Worm (Caenorhabditis elegans): ENCODE data around the gene ZC250.4.

- TF ChIP-seq lin-11 (tag; optimal IDR thresholded peaks at IDR 0.05) (no peak), rnt-1 (tag; optimal IDR thresholded peaks at IDR 0.05) (no peak), che-1 (tag; optimal IDR thresholded peaks at IDR 0.05) (no peak), gmeb-2 (tag; optimal IDR thresholded peaks at IDR 0.05) (no peak), ceh-24 (tag; optimal IDR thresholded peaks at IDR 0.05) (no peak), ahr-1 (tag; optimal IDR thresholded peaks at IDR 0.05) (no peak), hlh-15 (tag; optimal IDR thresholded peaks at IDR 0.05) (no peak), nfya-1 (tag; optimal IDR thresholded peaks at IDR 0.05) (no peak), elt-4 (tag; optimal IDR thresholded peaks at IDR 0.05) (no peak), unc-55 (GFP tag; optimal IDR thresholded peaks at IDR 0.05) (no peak), pqm-1 (tag; optimal IDR thresholded peaks at IDR 0.05) (no peak), ama-1 (optimal IDR thresholded peaks at IDR 0.05) (no peak)
These were observed 8.7 kb upstream of the ZC250.4 start for ce11 chrV:5821451-5822143.
